Worm (Caenorhabditis elegans): ENCODE measurements around the gene F54H5.3.

The F54H5.3 gene

ce11 chrII:6610262-6610661 lies 11.7 kb upstream of the F54H5.3 start (continued):
- TF ChIP-seq ceh-82 (tag; optimal IDR thresholded peaks at IDR 0.05) = no peak
- no peak for TF ChIP-seq F16B12.6 (tag; optimal IDR thresholded peaks at IDR 0.05)
- no peak for TF ChIP-seq unc-130 (tag; optimal IDR thresholded peaks at IDR 0.05)
- TF ChIP-seq unc-98 (GFP tag; IDR thresholded peaks at IDR 0.05) = no peak
- TF ChIP-seq mep-1 (tag; optimal IDR thresholded peaks at IDR 0.05) = peak; percentile 66
- no peak for TF ChIP-seq aha-1 (tag; optimal IDR thresholded peaks at IDR 0.05)

ce11 chrII:6612544-6612943 lies 9.4 kb upstream of the F54H5.3 start:
- peak in 1 of 2 experiments; percentile 34 for TF ChIP-seq lin-35 (GFP tag; optimal IDR thresholded peaks at IDR 0.05)
- TF ChIP-seq ceh-88 (GFP tag; IDR thresholded peaks at IDR 0.05) = no peak
- TF ChIP-seq elt-2 (tag; optimal IDR thresholded peaks at IDR 0.05) = peak; percentile 72

- peak; percentile 63 for TF ChIP-seq elt-2 (tag; optimal IDR thresholded peaks at IDR 0.05)
- TF ChIP-seq dpl-1 (GFP tag; optimal IDR thresholded peaks at IDR 0.05) = no peak
Observed at ce11 chrII:6614500-6614899, 7.5 kb upstream of the F54H5.3 start.

ce11 chrII:6615232-6616029 lies 6.6 kb upstream of the F54H5.3 start:
- peak; percentile 39 for TF ChIP-seq lin-14 (GFP tag; optimal IDR thresholded peaks at IDR 0.05)
- no peak for TF ChIP-seq zag-1 (tag; optimal IDR thresholded peaks at IDR 0.05)
- TF ChIP-seq sptf-1 (tag; optimal IDR thresholded peaks at IDR 0.05) = no peak
- no peak for TF ChIP-seq mep-1 (tag; optimal IDR thresholded peaks at IDR 0.05)
- peak; percentile 83 for TF ChIP-seq elt-2 (tag; optimal IDR thresholded peaks at IDR 0.05)
- no peak for TF ChIP-seq skn-1 (tag; optimal IDR thresholded peaks at IDR 0.05)
- peak; percentile 84 for TF ChIP-seq nhr-85 (tag)
- no peak for TF ChIP-seq snu-23 (GFP tag; optimal IDR thresholded peaks at IDR 0.05)
- peak in 1 of 6 experiments; percentile 68 for TF ChIP-seq elt-3 (tag; optimal IDR thresholded peaks at IDR 0.05)
- TF ChIP-seq xbp-1 (tag; optimal IDR thresholded peaks at IDR 0.05) = no peak
- no peak for TF ChIP-seq ets-5 (GFP tag; IDR thresholded peaks at IDR 0.05)
- no peak for TF ChIP-seq nhr-47 (tag; optimal IDR thresholded peaks at IDR 0.05)
- TF ChIP-seq blmp-1 (tag; optimal IDR thresholded peaks at IDR 0.05) = peak; percentile 95
- TF ChIP-seq dpl-1 (GFP tag; optimal IDR thresholded peaks at IDR 0.05) = no peak
- no peak for TF ChIP-seq unc-98 (GFP tag; IDR thresholded peaks at IDR 0.05)
- TF ChIP-seq nhr-84 (tag; optimal IDR thresholded peaks at IDR 0.05) = no peak

ce11 chrII:6616135-6616534 lies 5.9 kb upstream of the F54H5.3 start:
- TF ChIP-seq elt-2 (tag; optimal IDR thresholded peaks at IDR 0.05) (peak; percentile 69), nhr-19 (GFP tag; conservative IDR thresholded peaks at IDR 0.05) (no peak), pqm-1 (tag; optimal IDR thresholded peaks at IDR 0.05) (no peak), aha-1 (tag; optimal IDR thresholded peaks at IDR 0.05) (no peak), fos-1 (tag; optimal IDR thresholded peaks at IDR 0.05) (no peak), efl-1 (optimal IDR thresholded peaks at IDR 0.05) (no peak), efl-1 (GFP tag; optimal IDR thresholded peaks at IDR 0.05 in 1 of 2) (peak in 1 of 2 experiments; percentile 21), nhr-85 (tag) (no peak), hlh-17 (GFP tag; optimal IDR thresholded peaks at IDR 0.05; ENCODE audit: borderline replicate concordance) (no peak), tbx-2 (tag; optimal IDR thresholded peaks at IDR 0.05) (no peak), pax-3 (tag; optimal IDR thresholded peaks at IDR 0.05) (no peak)

- TF ChIP-seq egl-27 (tag; optimal IDR thresholded peaks at IDR 0.05) = no peak
- no peak for TF ChIP-seq nhr-20 (tag; optimal IDR thresholded peaks at IDR 0.05)
- TF ChIP-seq pag-3 (tag; optimal IDR thresholded peaks at IDR 0.05; ENCODE audit: borderline replicate concordance, insufficient read depth) = peak; percentile 53
- TF ChIP-seq ces-1 (GFP tag; optimal IDR thresholded peaks at IDR 0.05) = no peak
- TF ChIP-seq blmp-1 (tag; optimal IDR thresholded peaks at IDR 0.05) = peak; percentile 59
- TF ChIP-seq ceh-88 (GFP tag; IDR thresholded peaks at IDR 0.05) = no peak
- TF ChIP-seq elt-3 (tag; optimal IDR thresholded peaks at IDR 0.05) = peak in 1 of 6 experiments; percentile 17
Observed at ce11 chrII:6616770-6617169, 5.2 kb upstream of the F54H5.3 start, which contains the start of gene klf-3. Gene klf-3, plus strand, starts transcription at chrII:6616878.
